Worm (Caenorhabditis elegans) whole organism, L4 larva: ENCODE data around the gene acdh-10.

ENCODE experiments used
- F10B5.3 ChIP-seq: sonication (generic microtip); optimal IDR thresholded peaks from 2 replicates; lab custom pipeline; 2016; ENCODE audit warnings: mild to moderate bottlenecking, missing genetic modification characterization, missing compliant biosample characterization
- F26F4.8 ChIP-seq: fragments of 200-800 bp; sonication (Bioruptor generic); conservative IDR thresholded peaks from 2 replicates; pipeline ENCODE4 v1.3.6; 2022; ENCODE audit warnings: missing genetic modification characterization, missing compliant biosample characterization
- F44E2.7 ChIP-seq: fragments of 200-800 bp; sonication (Bioruptor generic); IDR thresholded peaks from 2 replicates; pipeline ENCODE4 v2.1.2; 2022; ENCODE audit warnings: missing genetic modification characterization, missing compliant biosample characterization
- Y48G9A.11 ChIP-seq: fragments of 200-800 bp; sonication (Bioruptor generic); IDR thresholded peaks from 2 replicates; pipeline ENCODE4 v1.3.6; 2022; ENCODE audit warnings: missing genetic modification reagents, missing genetic modification characterization, missing compliant biosample characterization
- ZK546.5 ChIP-seq, 2 experiments: sonication (generic microtip); optimal IDR thresholded peaks; 2 replicates each; lab custom pipeline; 2017; ENCODE audit warnings: missing biosample characterization in 2 of 2, missing genetic modification characterization in 2 of 2
- aha-1 ChIP-seq: fragments of 150-350 bp; peaks from one replicate; lab custom pipeline; 2014; ENCODE audit warnings: missing biosample characterization, missing genetic modification characterization
- arid-1 ChIP-seq: fragments of 200-800 bp; sonication (Bioruptor generic); conservative IDR thresholded peaks from 2 replicates; pipeline ENCODE4 v1.3.6; 2022; ENCODE audit warnings: missing genetic modification reagents, missing genetic modification characterization, missing compliant biosample characterization
- ceh-44 ChIP-seq: fragments of 200-800 bp; sonication (Bioruptor generic); IDR thresholded peaks from 2 replicates; pipeline ENCODE4 v1.3.6; 2022; ENCODE audit warnings: missing genetic modification reagents, missing genetic modification characterization, missing compliant biosample characterization
- ceh-62 ChIP-seq: sonication (generic microtip); optimal IDR thresholded peaks from 2 replicates; lab custom pipeline; 2017; ENCODE audit warnings: missing biosample characterization, missing genetic modification characterization
- daf-12 ChIP-seq: fragments of 150-350 bp; optimal IDR thresholded peaks from 2 replicates; lab custom pipeline; 2014; ENCODE audit warnings: missing biosample characterization, missing genetic modification reagents, missing genetic modification characterization
- daf-16 ChIP-seq, 3 experiments: sonication (generic microtip); optimal IDR thresholded peaks; 2 replicates each; lab custom pipeline; 2016 to 2017; ENCODE audit warnings: missing genetic modification characterization in 3 of 3, missing genetic modification reagents in 3 of 3, mild to moderate bottlenecking in 2 of 3, missing compliant biosample characterization in 2 of 3, missing biosample characterization in 1 of 3, moderate library complexity in 1 of 3
- daf-8 ChIP-seq: fragments of 200-800 bp; sonication (Bioruptor generic); IDR thresholded peaks from 2 replicates; pipeline ENCODE4 v1.3.6; 2022; ENCODE audit warnings: missing genetic modification characterization, missing compliant biosample characterization
- dmd-6 ChIP-seq: fragments of 200-800 bp; sonication (Bioruptor generic); IDR thresholded peaks from 2 replicates; pipeline ENCODE4 v1.3.6; 2022; ENCODE audit warnings: missing genetic modification reagents, missing genetic modification characterization, missing compliant biosample characterization
- dve-1 ChIP-seq: sonication (generic microtip); optimal IDR thresholded peaks from 2 replicates; lab custom pipeline; 2017; ENCODE audit warnings: antibody characterized with exemption, mild to moderate bottlenecking, missing genetic modification characterization, missing compliant biosample characterization; ENCODE audit not compliant: insufficient read depth
- egl-27 ChIP-seq: sonication (generic microtip); optimal IDR thresholded peaks from 3 replicates; lab custom pipeline; 2017; ENCODE audit warnings: missing biosample characterization, missing genetic modification reagents, missing genetic modification characterization
- fkh-10 ChIP-seq: fragments of 150-350 bp; optimal IDR thresholded peaks from 2 replicates; lab custom pipeline; 2014; ENCODE audit warnings: missing biosample characterization, missing genetic modification reagents, missing genetic modification characterization
- hlh-11 ChIP-seq: fragments of 200-800 bp; sonication (Bioruptor generic); optimal IDR thresholded peaks from 2 replicates; lab custom pipeline; 2018; ENCODE audit warnings: mild to moderate bottlenecking, missing genetic modification characterization, missing compliant biosample characterization
- hlh-30 ChIP-seq: sonication (generic microtip); optimal IDR thresholded peaks from 2 replicates; lab custom pipeline; 2017; ENCODE audit warnings: antibody characterized with exemption, mild to moderate bottlenecking, missing genetic modification characterization, missing compliant biosample characterization; ENCODE audit not compliant: insufficient read depth
- hmg-1.1 ChIP-seq: fragments of 200-800 bp; sonication (Bioruptor generic); IDR thresholded peaks from 2 replicates; pipeline ENCODE4 v1.3.6; 2022; ENCODE audit warnings: missing genetic modification reagents, missing genetic modification characterization, missing compliant biosample characterization
- lin-1 ChIP-seq: fragments of 200-800 bp; sonication (Bioruptor generic); IDR thresholded peaks from 2 replicates; pipeline ENCODE4 v1.3.6; 2022; ENCODE audit warnings: missing genetic modification reagents, missing genetic modification characterization, missing compliant biosample characterization
- lin-15B ChIP-seq: fragments of 150-350 bp; sonication (generic microtip); optimal IDR thresholded peaks from 3 replicates; lab custom pipeline; 2014; ENCODE audit warnings: missing biosample characterization, missing genetic modification characterization
- lin-38 ChIP-seq: fragments of 200-800 bp; sonication (Bioruptor generic); IDR thresholded peaks from 2 replicates; pipeline ENCODE4 v1.3.6; 2022; ENCODE audit warnings: missing genetic modification reagents, missing genetic modification characterization, missing compliant biosample characterization
- mdl-1 ChIP-seq, 2 experiments: fragments of 150-350 bp in 1 of 2; sonication (generic microtip) in 1 of 2; optimal IDR thresholded peaks; 2 replicates each; lab custom pipeline; 2014 to 2017; ENCODE audit warnings: missing biosample characterization in 2 of 2, missing genetic modification characterization in 2 of 2
- mep-1 ChIP-seq: fragments of 150-350 bp; sonication (generic microtip); optimal IDR thresholded peaks from 3 replicates; lab custom pipeline; 2014; ENCODE audit warnings: missing biosample characterization, missing genetic modification characterization
- mes-2 ChIP-seq: sonication (generic microtip); optimal IDR thresholded peaks from 2 replicates; lab custom pipeline; 2016; ENCODE audit warnings: missing genotype, mild to moderate bottlenecking, missing genetic modification characterization, missing compliant biosample characterization; ENCODE audit not compliant: poor library complexity, severe bottlenecking
- mxl-3 ChIP-seq: fragments of 200-800 bp; sonication (Bioruptor generic); optimal IDR thresholded peaks from 2 replicates; lab custom pipeline; 2018; ENCODE audit warnings: mild to moderate bottlenecking, missing genetic modification characterization, missing compliant biosample characterization
- nhr-111 ChIP-seq: fragments of 200-800 bp; sonication (Bioruptor generic); optimal IDR thresholded peaks from 2 replicates; lab custom pipeline; 2018; ENCODE audit warnings: mild to moderate bottlenecking, missing genetic modification characterization, missing compliant biosample characterization
- nhr-28 ChIP-seq: fragments of 150-350 bp; optimal IDR thresholded peaks from 2 replicates; lab custom pipeline; 2014; ENCODE audit warnings: missing biosample characterization, missing genetic modification characterization
- nhr-41 ChIP-seq: fragments of 200-800 bp; sonication (Bioruptor generic); IDR thresholded peaks from 2 replicates; pipeline ENCODE4 v1.3.6; 2022; ENCODE audit warnings: missing genetic modification reagents, missing genetic modification characterization, missing compliant biosample characterization
- nhr-42 ChIP-seq: fragments of 200-800 bp; sonication (Bioruptor generic); IDR thresholded peaks from 2 replicates; pipeline ENCODE4 v1.3.6; 2022; ENCODE audit warnings: missing genetic modification characterization, missing compliant biosample characterization
- nhr-48 ChIP-seq: sonication (generic microtip); optimal IDR thresholded peaks from 2 replicates; lab custom pipeline; 2016; ENCODE audit warnings: mild to moderate bottlenecking, missing genetic modification characterization, missing compliant biosample characterization
- nhr-6 ChIP-seq: fragments of 150-350 bp; optimal IDR thresholded peaks from 2 replicates; lab custom pipeline; 2014; ENCODE audit warnings: missing biosample characterization, missing genetic modification characterization
- nhr-76 ChIP-seq: fragments of 150-350 bp; optimal IDR thresholded peaks from 2 replicates; lab custom pipeline; 2014; ENCODE audit warnings: missing biosample characterization, missing genetic modification characterization
- nhr-77 ChIP-seq: fragments of 150-350 bp; optimal IDR thresholded peaks from 2 replicates; lab custom pipeline; 2014; ENCODE audit warnings: missing biosample characterization, missing genetic modification characterization
- php-3 ChIP-seq: fragments of 200-800 bp; sonication (Bioruptor generic); IDR thresholded peaks from 2 replicates; pipeline ENCODE4 v1.3.6; 2022; ENCODE audit warnings: missing genetic modification reagents, missing genetic modification characterization, missing compliant biosample characterization
- pqm-1 ChIP-seq: sonication (generic microtip); optimal IDR thresholded peaks from 2 replicates; lab custom pipeline; 2017; ENCODE audit warnings: missing biosample characterization, missing genetic modification characterization
- snpc-1.2 ChIP-seq: fragments of 200-800 bp; sonication (Bioruptor generic); IDR thresholded peaks from 2 replicates; pipeline ENCODE4 v1.3.6; 2022; ENCODE audit warnings: missing genetic modification reagents, missing genetic modification characterization, missing compliant biosample characterization
- spr-3 ChIP-seq: fragments of 200-800 bp; sonication (Bioruptor generic); optimal IDR thresholded peaks from 2 replicates; lab custom pipeline; 2018; ENCODE audit warnings: mild to moderate bottlenecking, missing genetic modification characterization, missing compliant biosample characterization
- tra-1 ChIP-seq: fragments of 200-800 bp; sonication (Bioruptor generic); IDR thresholded peaks from 2 replicates; pipeline ENCODE4 v1.3.6; 2022; ENCODE audit warnings: missing genetic modification reagents, missing genetic modification characterization, missing compliant biosample characterization
- unc-62 ChIP-seq, 3 experiments: fragments of 150-350 bp in 1 of 3; sonication (generic microtip); optimal IDR thresholded peaks in 2 of 3; peaks in 1 of 3; 1 replicate in 1 of 3; 2 replicates in 2 of 3; lab custom pipeline; 2014 to 2017; ENCODE audit warnings: missing biosample characterization in 3 of 3, missing genetic modification characterization in 3 of 3, missing genetic modification reagents in 3 of 3, missing genotype in 1 of 3
- vab-7 ChIP-seq: fragments of 200-800 bp; sonication (Bioruptor generic); IDR thresholded peaks from 2 replicates; pipeline ENCODE4 v1.3.6; 2022; ENCODE audit warnings: missing genetic modification reagents, missing genetic modification characterization, missing compliant biosample characterization
- zfp-3 ChIP-seq: fragments of 200-800 bp; sonication (Bioruptor generic); conservative IDR thresholded peaks from 2 replicates; pipeline ENCODE4 v1.3.6; 2022; ENCODE audit warnings: missing genetic modification reagents, missing genetic modification characterization, missing compliant biosample characterization
- zip-11 ChIP-seq: fragments of 200-800 bp; sonication (Bioruptor generic); IDR thresholded peaks from 2 replicates; pipeline ENCODE4 v1.3.6; 2022; ENCODE audit warnings: missing genetic modification characterization, missing compliant biosample characterization
- ztf-11 ChIP-seq: fragments of 150-350 bp; optimal IDR thresholded peaks from 2 replicates; lab custom pipeline; 2014; ENCODE audit warnings: missing biosample characterization, missing genetic modification characterization

acdh-10 gene

DNA sequence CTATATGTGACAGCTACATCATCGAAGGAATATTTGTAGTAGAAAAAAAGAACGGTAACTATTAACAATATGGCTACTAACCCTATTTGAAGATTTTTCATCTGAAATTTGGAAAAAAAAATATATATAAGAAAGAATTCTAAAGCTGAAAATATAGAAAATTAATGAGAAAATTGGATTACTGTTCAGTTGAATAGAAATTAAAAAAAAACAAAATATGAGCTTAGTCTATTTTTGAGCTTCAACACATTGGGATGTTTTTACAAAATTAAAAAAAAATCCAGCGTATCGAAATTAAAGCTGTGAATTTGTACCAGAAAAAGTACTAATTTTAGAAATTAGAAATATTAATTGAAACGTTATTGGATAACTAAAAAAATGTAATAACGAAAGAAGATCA, 5.4 kb downstream of the acdh-10 start, which contains the start of gene T08G2.2:
TSS of gene T08G2.2 (minus strand) at position 101 of the 400 bp plus-strand sequence.
- TF ChIP-seq aha-1 (tag; lab: Kevin White, UChicago) (peak; percentile 83), zfp-3 (GFP tag; lab: Robert Waterston, UW) (no peak)

DNA sequence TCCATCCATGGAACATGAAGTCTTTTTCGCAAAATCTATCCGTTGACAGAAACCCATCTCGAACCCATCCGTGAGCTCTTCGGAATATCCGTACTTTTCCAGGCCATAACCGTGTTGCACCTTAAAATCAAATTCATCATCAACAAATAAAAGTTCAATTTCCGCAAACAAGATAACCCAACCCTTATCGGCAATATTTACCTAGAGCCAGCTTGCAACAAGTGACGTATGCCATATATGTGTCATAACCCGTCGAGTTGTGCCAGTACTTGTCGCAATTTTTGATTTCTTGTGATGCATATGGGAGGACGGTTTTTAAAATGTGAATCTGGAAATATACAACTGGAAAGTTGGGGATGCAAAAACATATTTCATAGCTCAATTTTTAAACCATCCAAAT, 8.8 kb downstream of the acdh-10 start:
- TF ChIP-seq pqm-1 (tag; lab: Kevin White, UChicago) (peak; percentile 60), daf-16 (GFP tag; optimal IDR thresholded peaks at IDR 0.05; lab: Kevin White, UChicago) (no peak), daf-16 (tag; optimal IDR thresholded peaks at IDR 0.05; lab: Kevin White, UChicago) (peak; percentile 95), dve-1 (peak; percentile 21), ztf-11 (tag; lab: Kevin White, UChicago) (no peak), nhr-42 (GFP tag; lab: Robert Waterston, UW) (no peak), lin-15B (no peak), nhr-48 (tag; lab: Kevin White, UChicago) (no peak), nhr-6 (no peak), dmd-6 (GFP tag; lab: Robert Waterston, UW) (peak; percentile 51), nhr-76 (tag; lab: Kevin White, UChicago) (no peak), spr-3 (GFP tag; lab: Kevin White, UChicago) (no peak), hlh-11 (tag; lab: Kevin White, UChicago) (peak; percentile 29), egl-27 (no peak), lin-1 (GFP tag; lab: Robert Waterston, UW) (no peak), daf-8 (GFP tag; lab: Robert Waterston, UW) (no peak), F26F4.8 (GFP tag; lab: Robert Waterston, UW) (no peak), nhr-28 (tag; lab: Kevin White, UChicago) (peak; percentile 26), snpc-1.2 (no peak)

ce11 chrX:17203399-17203798, 11.3 kb downstream of the acdh-10 start:
- TF ChIP-seq spr-3 (GFP tag; lab: Kevin White, UChicago) (no peak), daf-12 (no peak), unc-62 (GFP tag; optimal IDR thresholded peaks at IDR 0.05 in 1 of 2; lab: Kevin White, UChicago) (peak in 1 of 2 experiments; percentile 94), unc-62 (tag; optimal IDR thresholded peaks at IDR 0.05; lab: Kevin White, UChicago) (no peak), aha-1 (tag; lab: Kevin White, UChicago) (no peak), nhr-111 (no peak), ceh-62 (tag; lab: Kevin White, UChicago) (no peak), ZK546.5 (tag; optimal IDR thresholded peaks at IDR 0.05; lab: Kevin White, UChicago) (no peak)

DNA sequence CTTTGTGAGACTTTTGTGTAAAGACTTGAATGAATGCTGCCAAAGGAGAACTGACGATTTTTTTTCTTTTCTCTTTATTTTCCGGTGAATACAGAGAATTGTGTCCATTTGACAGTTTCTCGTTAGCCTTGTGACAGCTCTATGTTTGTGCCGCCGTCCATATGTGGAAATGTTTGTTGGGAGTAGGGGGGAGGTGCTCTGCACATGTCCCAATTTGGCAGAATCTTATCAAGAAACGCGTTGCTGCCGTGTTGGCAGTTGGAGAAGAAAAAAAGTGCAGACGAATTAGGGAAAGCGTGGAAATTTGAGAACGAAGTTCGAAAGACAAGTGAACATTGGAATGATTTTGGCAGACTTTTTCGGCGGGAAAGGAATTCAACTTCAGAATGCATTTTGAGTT, 16.9 kb downstream of the acdh-10 start:
- TF ChIP-seq nhr-28 (tag; lab: Kevin White, UChicago) = peak; percentile 68
- TF ChIP-seq tra-1 = no peak
- peak; percentile 88 for TF ChIP-seq dmd-6 (GFP tag; lab: Robert Waterston, UW)
- peak; percentile 89 for TF ChIP-seq hlh-11 (tag; lab: Kevin White, UChicago)
- no peak for TF ChIP-seq F44E2.7 (GFP tag; lab: Robert Waterston, UW)
- no peak for TF ChIP-seq php-3 (GFP tag; lab: Robert Waterston, UW)
- TF ChIP-seq ztf-11 (tag; lab: Kevin White, UChicago) = no peak
- TF ChIP-seq hmg-1.1 = no peak
- TF ChIP-seq ceh-44 (GFP tag; lab: Robert Waterston, UW) = no peak
- TF ChIP-seq mxl-3 (GFP tag; lab: Kevin White, UChicago) = peak; percentile 73
- TF ChIP-seq mep-1 (tag; lab: Kevin White, UChicago) = peak; percentile 18
- TF ChIP-seq nhr-41 (GFP tag; lab: Robert Waterston, UW) = no peak
- no peak for TF ChIP-seq zip-11 (GFP tag; lab: Robert Waterston, UW)
- TF ChIP-seq lin-38 = no peak
- peak; percentile 34 for TF ChIP-seq hlh-30 (tag; lab: Kevin White, UChicago)
- TF ChIP-seq egl-27 = no peak
- peak in 1 of 2 experiments; percentile 37 for TF ChIP-seq mdl-1 (tag; optimal IDR thresholded peaks at IDR 0.05; lab: Kevin White, UChicago)
- TF ChIP-seq nhr-77 (tag; lab: Kevin White, UChicago) = peak; percentile 0
- no peak for TF ChIP-seq nhr-48 (tag; lab: Kevin White, UChicago)
- peak; percentile 57 for TF ChIP-seq dve-1
- TF ChIP-seq aha-1 (tag; lab: Kevin White, UChicago) = peak; percentile 56
- TF ChIP-seq Y48G9A.11 = no peak
- no peak for TF ChIP-seq mes-2 (tag; lab: Kevin White, UChicago)
- TF ChIP-seq F10B5.3 = no peak
- no peak for TF ChIP-seq vab-7 (GFP tag; lab: Robert Waterston, UW)
- 0 out of 2 replicates have a peak, but pooled peaks have one; percentile 8 for TF ChIP-seq arid-1 (GFP tag; lab: Robert Waterston, UW)
- peak; percentile 21 for TF ChIP-seq pqm-1 (tag; lab: Kevin White, UChicago)
- TF ChIP-seq nhr-42 (GFP tag; lab: Robert Waterston, UW) = no peak
- TF ChIP-seq fkh-10 (GFP tag; lab: Kevin White, UChicago) = no peak
